Fruit fly (Drosophila melanogaster): ENCODE results near the gene CG9628.

The CG9628 gene

DNA sequence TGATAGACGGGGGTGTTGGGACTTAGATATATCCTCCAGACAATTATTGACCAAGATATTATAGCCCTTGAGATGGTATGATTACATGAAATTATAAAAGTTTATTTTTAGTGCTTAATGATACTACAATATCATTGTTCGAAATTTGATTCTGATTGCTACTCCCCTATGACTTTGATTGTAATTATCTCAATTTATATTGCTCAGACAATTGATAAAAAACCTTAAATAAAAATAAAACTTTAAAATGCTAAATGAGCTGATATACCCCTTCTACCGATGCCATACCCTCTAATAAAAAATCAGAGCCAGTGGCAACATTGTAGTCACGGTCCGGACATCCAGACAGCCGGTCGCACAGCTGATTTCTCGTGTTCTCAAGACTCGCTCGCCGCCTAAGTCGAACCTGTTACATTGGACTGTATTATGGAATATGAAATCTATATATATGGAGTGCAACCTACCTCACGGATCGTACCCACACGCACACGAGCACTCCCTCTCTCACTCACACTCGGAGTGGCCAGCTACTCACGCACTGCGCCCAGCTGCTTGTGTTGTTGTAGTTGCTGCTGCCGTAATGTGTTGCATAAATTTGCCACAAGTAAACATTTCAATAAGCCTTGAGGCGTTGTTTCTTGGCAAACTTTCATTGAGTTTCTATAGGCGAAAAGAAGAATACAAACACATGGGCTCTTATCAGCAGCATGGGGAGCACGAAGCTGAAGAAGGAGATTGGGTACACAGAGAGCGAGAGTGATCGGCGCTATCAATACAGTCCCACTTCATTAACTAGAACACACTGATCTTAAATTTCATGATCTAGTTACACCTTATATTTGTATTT is 9.4 kb upstream of the CG9628 start:
- peak; percentile 36 for TF ChIP-seq cyc (GFP tag; optimal IDR thresholded peaks at IDR 0.05)
- peak; percentile 76 for TF ChIP-seq OdsH (GFP tag; optimal IDR thresholded peaks at IDR 0.05)
- peak; percentile 6 for TF ChIP-seq Smox (GFP tag; optimal IDR thresholded peaks at IDR 0.05)
- TF ChIP-seq CG11902 (GFP tag; optimal IDR thresholded peaks at IDR 0.05), result peak; percentile 22
- peak; percentile 73 for TF ChIP-seq CG6808 (GFP tag; optimal IDR thresholded peaks at IDR 0.05)
- no peak for TF ChIP-seq Hr38 (GFP tag; optimal IDR thresholded peaks at IDR 0.05)
- TF ChIP-seq CG1621 (tag; optimal IDR thresholded peaks at IDR 0.05), result peak; percentile 51
- TF ChIP-seq svp (GFP tag), result no peak
- peak; percentile 74 for TF ChIP-seq CG15336 (GFP tag; IDR thresholded peaks at IDR 0.05)
- TF ChIP-seq Eip78C (GFP tag), result peak; percentile 91
- no peak for TF ChIP-seq CG11762 (GFP tag; optimal IDR thresholded peaks at IDR 0.05; ENCODE audit: insufficient read depth)
- peak in 1 of 2 experiments; percentile 51 for TF ChIP-seq ss (GFP tag; optimal IDR thresholded peaks at IDR 0.05)
- no peak for TF ChIP-seq Met (GFP tag; optimal IDR thresholded peaks at IDR 0.05)
- peak; percentile 14 for TF ChIP-seq CG8632 (GFP tag; optimal IDR thresholded peaks at IDR 0.05)
- peak; percentile 56 for TF ChIP-seq spab (GFP tag; optimal IDR thresholded peaks at IDR 0.05)
- TF ChIP-seq acj6 (GFP tag; optimal IDR thresholded peaks at IDR 0.05), result peak; percentile 69
- TF ChIP-seq Blimp-1 (GFP tag; optimal IDR thresholded peaks at IDR 0.05), result no peak
- TF ChIP-seq esn (GFP tag; optimal IDR thresholded peaks at IDR 0.05), result peak; percentile 32
- peak; percentile 10 for TF ChIP-seq Hr39 (GFP tag; optimal IDR thresholded peaks at IDR 0.05)
- no peak for TF ChIP-seq Ets21C (GFP tag; optimal IDR thresholded peaks at IDR 0.05)
- TF ChIP-seq Sox14 (GFP tag; optimal IDR thresholded peaks at IDR 0.05), result peak; percentile 43
- TF ChIP-seq CG10669 (GFP tag; optimal IDR thresholded peaks at IDR 0.05), result peak; percentile 69
- TF ChIP-seq CG6163 (GFP tag; IDR thresholded peaks at IDR 0.05), result peak; percentile 35; the same call in 2 of the 3 replicates
- peak; percentile 86 for TF ChIP-seq CG32006 (GFP tag; optimal IDR thresholded peaks at IDR 0.05)
- peak; percentile 51; the same call in 1 of the 2 replicates for TF ChIP-seq Gug (GFP tag; IDR thresholded peaks at IDR 0.05)
- TF ChIP-seq Sox102F (GFP tag; optimal IDR thresholded peaks at IDR 0.05), result no peak
- TF ChIP-seq topi (GFP tag; optimal IDR thresholded peaks at IDR 0.05), result peak; percentile 29
- peak; percentile 15 for TF ChIP-seq CG9139 (GFP tag; optimal IDR thresholded peaks at IDR 0.05)
- TF ChIP-seq achi (GFP tag; optimal IDR thresholded peaks at IDR 0.05), result peak; percentile 46
- TF ChIP-seq CG16779 (tag; optimal IDR thresholded peaks at IDR 0.05), result peak; percentile 43
- TF ChIP-seq CG4318 (GFP tag; optimal IDR thresholded peaks at IDR 0.05), result peak; percentile 57
- peak; percentile 64 for TF ChIP-seq CG10631 (GFP tag; optimal IDR thresholded peaks at IDR 0.05)
- TF ChIP-seq CG6276 (GFP tag; optimal IDR thresholded peaks at IDR 0.05), result peak; percentile 49
- peak; percentile 62 for TF ChIP-seq eg (GFP tag; IDR thresholded peaks at IDR 0.05)
- no peak for TF ChIP-seq CG34406 (GFP tag; optimal IDR thresholded peaks at IDR 0.05)
- TF ChIP-seq dsx (GFP tag; optimal IDR thresholded peaks at IDR 0.05; ENCODE audit: poor library complexity, severe bottlenecking), result peak; percentile 100
- TF ChIP-seq Hr4 (GFP tag; optimal IDR thresholded peaks at IDR 0.05), result peak; percentile 61
- no peak for TF ChIP-seq Sox15 (GFP tag; optimal IDR thresholded peaks at IDR 0.05)
- peak; percentile 31 for TF ChIP-seq CG6792 (GFP tag; optimal IDR thresholded peaks at IDR 0.05)
- TF ChIP-seq Ets96B (tag; optimal IDR thresholded peaks at IDR 0.05), result peak; percentile 78
- TF ChIP-seq CG31627 (GFP tag; optimal IDR thresholded peaks at IDR 0.05), result peak; percentile 5
- TF ChIP-seq salr (GFP tag; optimal IDR thresholded peaks at IDR 0.05), result peak; percentile 31 to 79
- TF ChIP-seq CG8319 (GFP tag; optimal IDR thresholded peaks at IDR 0.05), result no peak
- TF ChIP-seq fd59A (GFP tag; optimal IDR thresholded peaks at IDR 0.05), result peak; percentile 71
- TF ChIP-seq Eip75B (GFP tag; optimal IDR thresholded peaks at IDR 0.05), result peak; percentile 37
- peak; percentile 96 for TF ChIP-seq vri (GFP tag; optimal IDR thresholded peaks at IDR 0.05)
- TF ChIP-seq CG6854 (GFP tag; optimal IDR thresholded peaks at IDR 0.05), result no peak
- TF ChIP-seq CG7368 (GFP tag; optimal IDR thresholded peaks at IDR 0.05), result no peak
- TF ChIP-seq CG8119 (GFP tag; IDR thresholded peaks at IDR 0.05), result peak; percentile 72
- TF ChIP-seq Eip93F (GFP tag; optimal IDR thresholded peaks at IDR 0.05), result no peak

Measured in whole organism, prepupa.